Worm (Caenorhabditis elegans): ENCODE data around the gene plc-1.

DNA sequence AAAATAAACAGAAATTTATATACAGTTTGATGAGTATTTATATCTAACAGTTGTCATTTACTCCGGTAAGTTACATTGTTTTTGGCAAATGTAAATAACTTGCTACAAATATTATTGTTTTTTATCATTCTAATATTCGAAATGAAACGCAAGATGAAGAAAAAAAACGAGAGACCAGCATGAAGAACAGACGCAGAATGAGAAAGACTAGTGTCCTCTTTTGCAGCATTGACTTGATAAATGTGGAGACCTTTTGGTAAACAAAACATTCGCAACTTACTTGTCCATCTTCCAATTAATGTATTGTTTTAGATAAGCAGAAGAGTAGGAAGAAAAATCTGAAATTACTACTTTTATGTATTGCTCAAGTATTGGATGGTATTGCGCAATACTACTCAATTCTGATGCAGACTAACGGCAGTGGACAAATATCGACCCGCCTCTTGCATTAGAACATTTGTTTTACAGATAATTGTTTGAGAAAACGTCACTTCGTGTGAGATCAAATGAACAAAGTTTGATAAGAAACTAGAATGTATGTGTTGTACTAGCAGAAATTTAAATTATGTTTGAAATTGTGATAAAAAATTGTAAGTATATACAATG is 38.8 kb upstream of the plc-1 start, which contains the start of gene pgp-6:
- TF ChIP-seq hlh-13 (GFP tag; optimal IDR thresholded peaks at IDR 0.05) (no peak), unc-86 (tag; optimal IDR thresholded peaks at IDR 0.05) (no peak), hlh-8 (tag; optimal IDR thresholded peaks at IDR 0.05) (no peak), mec-3 (tag; optimal IDR thresholded peaks at IDR 0.05; ENCODE audit: borderline replicate concordance) (no peak), ceh-19 (GFP tag; optimal IDR thresholded peaks at IDR 0.05) (no peak), pha-2 (tag; optimal IDR thresholded peaks at IDR 0.05) (no peak), ceh-31 (tag; optimal IDR thresholded peaks at IDR 0.05) (no peak), pag-3 (tag; optimal IDR thresholded peaks at IDR 0.05; ENCODE audit: borderline replicate concordance) (no peak), ceh-14 (tag; optimal IDR thresholded peaks at IDR 0.05) (no peak)

All from whole organism, late embryonic.